Worm (Caenorhabditis elegans) whole organism, L3 larva: ENCODE results near the gene ins-7.
A peak's percentile ranks its signal among the peaks of the same experiment; 100 is the strongest.

Source experiments
- R02D3.7 ChIP-seq: fragments of 150-350 bp; optimal IDR thresholded peaks from 2 replicates; lab custom pipeline; 2014; ENCODE audit warnings: missing biosample characterization, missing genetic modification characterization
- aly-2 ChIP-seq: fragments of 150-350 bp; optimal IDR thresholded peaks from 2 replicates; lab custom pipeline; 2014; ENCODE audit warnings: missing biosample characterization, missing genetic modification characterization
- ama-1 ChIP-seq: fragments of 150-350 bp; optimal IDR thresholded peaks from 2 replicates; lab custom pipeline; 2018
- ceh-16 ChIP-seq: sonication (generic microtip); optimal IDR thresholded peaks from 2 replicates; lab custom pipeline; 2017; ENCODE audit warnings: missing biosample characterization, missing genetic modification characterization
- ceh-9 ChIP-seq: sonication (generic microtip); optimal IDR thresholded peaks from 2 replicates; lab custom pipeline; 2018; ENCODE audit warnings: missing biosample characterization, missing genetic modification characterization
- daf-12 ChIP-seq: fragments of 150-350 bp; optimal IDR thresholded peaks from 2 replicates; lab custom pipeline; 2014; ENCODE audit warnings: missing biosample characterization, missing genetic modification reagents, missing genetic modification characterization
- egl-27 ChIP-seq: sonication (generic microtip); optimal IDR thresholded peaks from 4 replicates; lab custom pipeline; 2017; ENCODE audit warnings: missing biosample characterization, missing genetic modification reagents, missing genetic modification characterization
- elt-1 ChIP-seq: fragments of 150-350 bp; optimal IDR thresholded peaks from 2 replicates; lab custom pipeline; 2014; ENCODE audit warnings: missing biosample characterization, missing genetic modification characterization
- elt-2 ChIP-seq: sonication (generic microtip); optimal IDR thresholded peaks from 2 replicates; lab custom pipeline; 2016; ENCODE audit warnings: missing genetic modification reagents, mild to moderate bottlenecking, missing genetic modification characterization, missing compliant biosample characterization
- eor-1 ChIP-seq, 2 experiments: fragments of 150-350 bp; optimal IDR thresholded peaks; 2 replicates each; lab custom pipeline; 2014 to 2018; ENCODE audit warnings: missing biosample characterization in 2 of 2, missing genetic modification characterization in 2 of 2
- fkh-2 ChIP-seq: fragments of 150-350 bp; optimal IDR thresholded peaks from 2 replicates; lab custom pipeline; 2014; ENCODE audit warnings: missing biosample characterization, missing genetic modification reagents, missing genetic modification characterization
- hmg-11 ChIP-seq: sonication (generic microtip); optimal IDR thresholded peaks from 2 replicates; lab custom pipeline; 2016; ENCODE audit warnings: missing genetic modification characterization, missing compliant biosample characterization
- jun-1 ChIP-seq: fragments of 150-350 bp; optimal IDR thresholded peaks from 2 replicates; lab custom pipeline; 2014; ENCODE audit warnings: missing biosample characterization, missing genetic modification reagents, missing genetic modification characterization
- lin-15B ChIP-seq: fragments of 150-350 bp; optimal IDR thresholded peaks from 2 replicates; lab custom pipeline; 2014; ENCODE audit warnings: missing biosample characterization, missing genetic modification characterization
- lsy-12 ChIP-seq: sonication (generic microtip); optimal IDR thresholded peaks from 2 replicates; lab custom pipeline; 2016; ENCODE audit warnings: mild to moderate bottlenecking, missing genetic modification characterization, missing compliant biosample characterization
- mml-1 ChIP-seq: fragments of 150-350 bp; sonication (generic microtip); optimal IDR thresholded peaks from 3 replicates; lab custom pipeline; 2014; ENCODE audit warnings: missing biosample characterization, missing genetic modification characterization
- nfya-1 ChIP-seq: sonication (generic microtip); optimal IDR thresholded peaks from 2 replicates; lab custom pipeline; 2017; ENCODE audit warnings: missing genetic modification characterization, mild to moderate bottlenecking, missing compliant biosample characterization, antibody characterized with exemption, moderate library complexity; ENCODE audit not compliant: insufficient read depth
- nhr-11 ChIP-seq: fragments of 150-350 bp; optimal IDR thresholded peaks from 2 replicates; lab custom pipeline; 2014; ENCODE audit warnings: missing biosample characterization, missing genetic modification characterization
- nhr-12 ChIP-seq: fragments of 150-350 bp; optimal IDR thresholded peaks from 2 replicates; lab custom pipeline; 2014; ENCODE audit warnings: missing biosample characterization, missing genetic modification characterization
- nhr-23 ChIP-seq: fragments of 150-350 bp; optimal IDR thresholded peaks from 2 replicates; lab custom pipeline; 2014; ENCODE audit warnings: missing biosample characterization, missing genetic modification reagents, missing genetic modification characterization
- nhr-237 ChIP-seq: fragments of 150-350 bp; optimal IDR thresholded peaks from 2 replicates; lab custom pipeline; 2014; ENCODE audit warnings: missing biosample characterization, missing genetic modification characterization
- nhr-25 ChIP-seq: sonication (generic microtip); optimal IDR thresholded peaks from 2 replicates; lab custom pipeline; 2017; ENCODE audit warnings: missing biosample characterization, missing genetic modification characterization
- nhr-28 ChIP-seq: fragments of 150-350 bp; optimal IDR thresholded peaks from 2 replicates; lab custom pipeline; 2014; ENCODE audit warnings: missing biosample characterization, missing genetic modification characterization
- nhr-43 ChIP-seq: sonication (generic microtip); optimal IDR thresholded peaks from 2 replicates; lab custom pipeline; 2016; ENCODE audit warnings: mild to moderate bottlenecking, missing genetic modification characterization, missing compliant biosample characterization; ENCODE audit not compliant: poor library complexity, severe bottlenecking
- nhr-76 ChIP-seq: fragments of 150-350 bp; sonication (generic microtip); optimal IDR thresholded peaks from 5 replicates; lab custom pipeline; 2014; ENCODE audit warnings: missing biosample characterization, missing genetic modification characterization
- nhr-77 ChIP-seq: fragments of 150-350 bp; optimal IDR thresholded peaks from 2 replicates; lab custom pipeline; 2014; ENCODE audit warnings: missing biosample characterization, missing genetic modification characterization
- pha-4 ChIP-seq: fragments of 150-350 bp; optimal IDR thresholded peaks from 2 replicates; lab custom pipeline; 2014; ENCODE audit warnings: missing biosample characterization, missing genetic modification reagents, missing genetic modification characterization
- pqm-1 ChIP-seq: fragments of 150-350 bp; optimal IDR thresholded peaks from 2 replicates; lab custom pipeline; 2017; ENCODE audit warnings: missing biosample characterization, missing genetic modification characterization, inconsistent platforms
- snpc-4 ChIP-seq: fragments of 150-350 bp; optimal IDR thresholded peaks from 2 replicates; lab custom pipeline; 2014; ENCODE audit warnings: missing biosample characterization, missing genetic modification characterization
- unc-39 ChIP-seq: sonication (generic microtip); optimal IDR thresholded peaks from 4 replicates; lab custom pipeline; 2017; ENCODE audit warnings: missing biosample characterization, missing genetic modification characterization
- unc-62 ChIP-seq: fragments of 150-350 bp; sonication (generic microtip); optimal IDR thresholded peaks from 4 replicates; lab custom pipeline; 2014; ENCODE audit warnings: missing biosample characterization, missing genetic modification reagents, missing genetic modification characterization
- ztf-11 ChIP-seq: fragments of 150-350 bp; optimal IDR thresholded peaks from 2 replicates; lab custom pipeline; 2014; ENCODE audit warnings: missing biosample characterization, missing genetic modification characterization
- ztf-4 ChIP-seq: fragments of 150-350 bp; optimal IDR thresholded peaks from 2 replicates; lab custom pipeline; 2014; ENCODE audit warnings: missing biosample characterization, missing genetic modification characterization

ins-7 gene

ce11 chrIV:9682514-9682913 lies at the start of gene ins-7:
Gene ins-7 (minus strand): TSS chrIV:9682845.
- TF ChIP-seq elt-2 (tag; lab: Kevin White, UChicago): peak; percentile 91
- TF ChIP-seq unc-39 (tag; lab: Kevin White, UChicago): no peak
- TF ChIP-seq pqm-1: peak; percentile 34

DNA sequence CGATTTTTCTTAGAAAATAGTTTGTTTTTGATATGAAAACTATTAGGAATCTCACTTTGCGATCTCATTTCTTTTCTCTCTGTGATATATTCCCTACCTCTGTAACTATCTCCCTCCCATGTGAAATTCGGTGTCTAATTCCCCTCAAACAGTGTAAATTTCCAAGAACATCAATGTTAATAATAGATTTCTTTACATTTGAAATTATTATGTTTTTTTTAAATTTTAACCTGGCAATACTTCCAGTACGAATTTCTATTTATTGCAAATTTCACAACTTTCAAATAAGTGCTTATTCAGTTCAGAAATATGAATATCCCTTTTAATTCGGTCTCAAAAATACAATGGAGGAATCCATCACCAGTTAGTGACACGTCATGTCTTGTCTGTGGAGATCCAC lies 45.7 kb upstream of the ins-7 start, which contains the start of gene nhr-100:
nhr-100 (plus strand) TSS at position 301 of the 400 bp plus-strand sequence.
- TF ChIP-seq elt-2 (tag; lab: Kevin White, UChicago) (no peak), nhr-23 (no peak), elt-1 (no peak), ceh-9 (tag; lab: Kevin White, UChicago) (no peak), nhr-28 (no peak), eor-1 (tag; optimal IDR thresholded peaks at IDR 0.05; lab: Kevin White, UChicago) (no peak), fkh-2 (tag; lab: Kevin White, UChicago) (no peak), mml-1 (tag; lab: Kevin White, UChicago) (no peak), hmg-11 (no peak), aly-2 (tag; lab: Kevin White, UChicago) (no peak), daf-12 (tag; lab: Kevin White, UChicago) (no peak), egl-27 (tag; lab: Kevin White, UChicago) (no peak), nhr-12 (tag; lab: Kevin White, UChicago) (no peak), ama-1 (no peak)

ce11 chrIV:9727217-9727616 lies 44.6 kb upstream of the ins-7 start:
- no peak for TF ChIP-seq nhr-43 (tag; lab: Kevin White, UChicago)
- no peak for TF ChIP-seq ztf-4 (tag; lab: Kevin White, UChicago)
- no peak for TF ChIP-seq nhr-237 (tag; lab: Kevin White, UChicago)
- no peak for TF ChIP-seq R02D3.7 (tag; lab: Kevin White, UChicago)
- TF ChIP-seq lin-15B (tag; lab: Kevin White, UChicago): no peak

DNA sequence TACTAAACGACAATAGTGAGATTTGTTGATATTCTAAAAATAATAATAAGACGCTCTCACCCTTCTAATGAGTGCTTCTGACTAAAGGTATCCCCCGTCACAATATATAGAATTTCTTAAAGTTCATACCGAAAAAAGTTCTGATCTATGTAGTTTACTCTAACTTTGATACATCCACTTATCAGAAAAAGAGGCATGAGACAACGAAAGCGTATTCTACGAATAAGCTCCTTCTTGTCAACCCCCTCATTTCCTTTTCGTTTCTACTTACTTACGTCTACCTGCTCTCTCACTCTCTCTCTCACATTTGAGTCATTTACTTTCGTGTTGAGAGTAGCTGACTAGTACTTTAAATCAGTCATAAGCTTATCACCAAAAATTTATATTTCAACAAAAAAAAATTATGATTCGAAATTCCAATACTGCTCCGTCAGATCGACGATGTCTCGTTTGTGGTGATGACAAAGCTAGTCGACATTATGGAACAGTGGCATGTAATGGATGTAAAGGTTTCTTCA lies 42.9 kb upstream of the ins-7 start:
- TF ChIP-seq ceh-16 (tag; lab: Kevin White, UChicago) (no peak), lin-15B (tag; lab: Kevin White, UChicago) (no peak), nfya-1 (tag; lab: Kevin White, UChicago) (no peak), elt-1 (no peak), jun-1 (tag; lab: Kevin White, UChicago) (no peak), nhr-11 (tag; lab: Kevin White, UChicago) (peak; percentile 66)

- no peak for TF ChIP-seq elt-1
- no peak for TF ChIP-seq nhr-237 (tag; lab: Kevin White, UChicago)
- TF ChIP-seq eor-1 (tag; optimal IDR thresholded peaks at IDR 0.05; lab: Kevin White, UChicago): no peak
- TF ChIP-seq egl-27 (tag; lab: Kevin White, UChicago): no peak
- no peak for TF ChIP-seq snpc-4 (tag; lab: Kevin White, UChicago)
- TF ChIP-seq nhr-77: no peak
- TF ChIP-seq pha-4 (tag; lab: Kevin White, UChicago): no peak
- no peak for TF ChIP-seq ceh-16 (tag; lab: Kevin White, UChicago)
- no peak for TF ChIP-seq elt-2 (tag; lab: Kevin White, UChicago)
- TF ChIP-seq jun-1 (tag; lab: Kevin White, UChicago): no peak
- TF ChIP-seq aly-2 (tag; lab: Kevin White, UChicago): no peak
- no peak for TF ChIP-seq ztf-4 (tag; lab: Kevin White, UChicago)
- TF ChIP-seq nhr-43 (tag; lab: Kevin White, UChicago): no peak
- TF ChIP-seq unc-62 (GFP tag; lab: Kevin White, UChicago): no peak
- TF ChIP-seq ztf-11: no peak
- TF ChIP-seq fkh-2 (tag; lab: Kevin White, UChicago): no peak
- TF ChIP-seq nhr-76 (tag; lab: Kevin White, UChicago): no peak
- TF ChIP-seq lsy-12 (tag; lab: Kevin White, UChicago): no peak
- no peak for TF ChIP-seq nhr-23
- no peak for TF ChIP-seq nhr-25 (tag; lab: Kevin White, UChicago)
Observed at ce11 chrIV:9724948-9725347, 42.3 kb upstream of the ins-7 start, which contains the start of the genes nhr-138 and C28D4.18. Gene nhr-138 (plus strand): TSS chrIV:9725251. Gene C28D4.18 (plus strand): TSS chrIV:9725280.
